Worm (Caenorhabditis elegans) whole organism, early embryonic: Measurements from ENCODE around the gene F53B1.9.

Experiments
- aly-1 ChIP-seq: sonication (generic microtip); optimal IDR thresholded peaks from 2 replicates; lab custom pipeline; 2016; ENCODE audit warnings: missing genetic modification characterization, missing compliant biosample characterization
- ama-1 ChIP-seq: fragments of 150-350 bp; optimal IDR thresholded peaks from 2 replicates; lab custom pipeline; 2014
- ceh-36 ChIP-seq: sonication (generic microtip); optimal IDR thresholded peaks from 2 replicates; lab custom pipeline; 2016; ENCODE audit warnings: missing genetic modification characterization, inconsistent platforms, missing compliant biosample characterization
- ets-7 ChIP-seq: sonication (generic microtip); optimal IDR thresholded peaks from 2 replicates; lab custom pipeline; 2016; ENCODE audit warnings: missing genotype, missing genetic modification characterization, missing compliant biosample characterization
- flt-1 ChIP-seq: fragments of 200-800 bp; sonication (Bioruptor generic); IDR thresholded peaks from 2 replicates; pipeline ENCODE4 v1.3.6; 2022; ENCODE audit warnings: missing genetic modification characterization, missing compliant biosample characterization
- hmbx-1 ChIP-seq: sonication (generic microtip); optimal IDR thresholded peaks from 2 replicates; lab custom pipeline; 2016; ENCODE audit warnings: mild to moderate bottlenecking, missing genetic modification characterization, missing compliant biosample characterization
- hmg-4 ChIP-seq: fragments of 200-800 bp; sonication (Bioruptor generic); optimal IDR thresholded peaks from 2 replicates; lab custom pipeline; 2018; ENCODE audit warnings: mild to moderate bottlenecking, missing genetic modification characterization, missing compliant biosample characterization
- hnd-1 ChIP-seq: sonication (generic microtip); optimal IDR thresholded peaks from 2 replicates; lab custom pipeline; 2016; ENCODE audit warnings: missing genetic modification characterization, missing compliant biosample characterization
- pes-1 ChIP-seq: fragments of 200-800 bp; sonication (Bioruptor generic); IDR thresholded peaks from 2 replicates; pipeline ENCODE4 v1.3.6; 2022; ENCODE audit warnings: missing genetic modification reagents, missing genetic modification characterization, missing compliant biosample characterization
- scrt-1 ChIP-seq: fragments of 200-800 bp; sonication (Bioruptor generic); IDR thresholded peaks from 2 replicates; pipeline ENCODE4 v1.3.6; 2022; ENCODE audit warnings: missing genetic modification characterization, missing compliant biosample characterization
- sea-1 ChIP-seq: fragments of 200-800 bp; sonication (Bioruptor generic); conservative IDR thresholded peaks from 2 replicates; pipeline ENCODE4 v1.3.6; 2022; ENCODE audit warnings: missing genetic modification characterization, missing compliant biosample characterization
- tbx-11 ChIP-seq: fragments of 200-800 bp; sonication (Bioruptor generic); IDR thresholded peaks from 2 replicates; pipeline ENCODE4 v1.3.6; 2022; ENCODE audit warnings: missing genetic modification characterization, missing compliant biosample characterization
- tbx-37 ChIP-seq: fragments of 200-800 bp; sonication (Bioruptor generic); conservative IDR thresholded peaks from 2 replicates; pipeline ENCODE4 v1.3.6; 2022; ENCODE audit warnings: missing genetic modification reagents, missing genetic modification characterization, missing compliant biosample characterization
- tra-4 ChIP-seq: sonication (generic microtip); optimal IDR thresholded peaks from 2 replicates; lab custom pipeline; 2017; ENCODE audit warnings: missing genetic modification characterization, missing compliant biosample characterization

ce11 chrX:2153780-2154179 lies 22.1 kb upstream of the F53B1.9 start:
- TF ChIP-seq flt-1 (GFP tag; lab: Robert Waterston, UW) (no peak), ama-1 (lab: Kevin White, UChicago) (no peak), tbx-37 (no peak), hmg-4 (GFP tag; lab: Kevin White, UChicago) (no peak), tbx-11 (GFP tag; lab: Robert Waterston, UW) (no peak), pes-1 (GFP tag; lab: Robert Waterston, UW) (no peak), sea-1 (GFP tag; lab: Robert Waterston, UW) (no peak), ceh-36 (tag; lab: Kevin White, UChicago) (no peak), scrt-1 (GFP tag; lab: Robert Waterston, UW) (no peak), hnd-1 (tag; lab: Kevin White, UChicago) (no peak), hmbx-1 (tag; lab: Kevin White, UChicago) (no peak), aly-1 (tag; lab: Kevin White, UChicago) (no peak), ets-7 (tag; lab: Kevin White, UChicago) (no peak), tra-4 (tag; lab: Kevin White, UChicago) (no peak)
